Worm (Caenorhabditis elegans): ENCODE results near the gene C34F11.2.

C34F11.2 gene

DNA sequence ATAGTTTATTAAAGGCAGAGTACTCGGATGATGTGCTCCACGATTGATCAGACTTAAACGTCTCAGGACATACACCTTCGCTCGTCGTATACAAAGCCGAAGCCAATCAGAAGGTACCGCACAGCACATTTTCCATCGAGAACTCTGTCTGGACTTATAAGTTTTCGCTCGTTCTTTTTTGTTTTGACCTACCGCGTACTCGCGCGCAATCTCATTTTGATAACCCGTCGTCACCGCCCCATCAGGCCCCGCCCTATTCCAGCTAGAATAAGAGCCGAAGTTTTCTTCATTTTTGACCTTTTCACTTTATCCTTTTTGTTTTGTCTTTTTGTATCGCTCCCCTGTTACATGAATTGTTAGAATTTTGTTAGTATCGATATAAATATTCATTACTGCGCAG lies 17.5 kb downstream of the C34F11.2 start, which contains the start of gene EGAP2.2:
Gene EGAP2.2, plus strand, starts transcription at position 301 of the 400 bp plus-strand sequence.
- no peak for TF ChIP-seq hlh-15 (tag; optimal IDR thresholded peaks at IDR 0.05)
- TF ChIP-seq ceh-31 (tag; optimal IDR thresholded peaks at IDR 0.05): no peak
- TF ChIP-seq nfya-1 (tag; optimal IDR thresholded peaks at IDR 0.05): no peak
- no peak for TF ChIP-seq ceh-45 (GFP tag; IDR thresholded peaks at IDR 0.05)
- no peak for TF ChIP-seq C08G9.2 (tag; optimal IDR thresholded peaks at IDR 0.05)
- TF ChIP-seq ceh-48 (tag; optimal IDR thresholded peaks at IDR 0.05): no peak
- no peak for TF ChIP-seq syd-9 (tag; optimal IDR thresholded peaks at IDR 0.05)

DNA sequence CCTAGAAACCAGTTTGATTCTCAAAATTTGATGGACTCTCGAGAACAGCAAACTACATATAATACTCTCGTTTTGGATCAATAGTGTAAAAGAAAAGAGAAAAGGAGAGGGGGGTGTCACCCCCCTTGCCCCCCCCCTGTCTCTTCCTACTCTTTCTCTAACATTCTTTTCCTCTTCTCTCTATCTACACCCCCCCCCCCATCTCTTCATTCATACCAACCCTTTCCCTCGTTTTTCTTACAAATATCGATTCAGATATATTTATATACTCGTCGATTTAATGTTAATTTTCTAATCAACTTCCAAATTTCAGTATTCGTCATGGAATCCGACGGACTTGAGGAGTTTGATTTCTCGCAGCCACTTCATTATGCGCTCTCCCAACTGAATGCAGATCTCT lies 19.0 kb downstream of the C34F11.2 start, which contains the start of gene EGAP2.1:
Gene EGAP2.1, plus strand, starts transcription at position 301 of the 400 bp plus-strand sequence.
- no peak for TF ChIP-seq ahr-1 (tag; optimal IDR thresholded peaks at IDR 0.05)
- no peak for TF ChIP-seq fkh-6 (tag; optimal IDR thresholded peaks at IDR 0.05)
- no peak for TF ChIP-seq sox-2 (GFP tag; IDR thresholded peaks at IDR 0.05)
- no peak for TF ChIP-seq hlh-30 (tag; optimal IDR thresholded peaks at IDR 0.05; ENCODE audit: insufficient read depth)
- TF ChIP-seq ceh-24 (tag; optimal IDR thresholded peaks at IDR 0.05): no peak
- no peak for TF ChIP-seq K09A11.1 (tag; optimal IDR thresholded peaks at IDR 0.05; ENCODE audit: insufficient read depth)
- TF ChIP-seq pax-1 (tag; optimal IDR thresholded peaks at IDR 0.05): no peak
- TF ChIP-seq che-1 (tag; optimal IDR thresholded peaks at IDR 0.05): no peak
- TF ChIP-seq madf-2 (tag; optimal IDR thresholded peaks at IDR 0.05): no peak
- TF ChIP-seq ceh-14 (tag; optimal IDR thresholded peaks at IDR 0.05): no peak
- no peak for TF ChIP-seq Y22D7AL.16 (tag; optimal IDR thresholded peaks at IDR 0.05)
- TF ChIP-seq lim-6 (tag; optimal IDR thresholded peaks at IDR 0.05): no peak
- TF ChIP-seq hlh-15 (tag; optimal IDR thresholded peaks at IDR 0.05): no peak
- no peak for TF ChIP-seq ceh-48 (tag; optimal IDR thresholded peaks at IDR 0.05)
- no peak for TF ChIP-seq lin-11 (tag; optimal IDR thresholded peaks at IDR 0.05)
- TF ChIP-seq rnt-1 (tag; optimal IDR thresholded peaks at IDR 0.05): no peak
- no peak for TF ChIP-seq ceh-45 (GFP tag; IDR thresholded peaks at IDR 0.05)
- no peak for TF ChIP-seq fkh-10 (GFP tag; optimal IDR thresholded peaks at IDR 0.05)
- no peak for TF ChIP-seq eyg-1 (tag; optimal IDR thresholded peaks at IDR 0.05)
- no peak for TF ChIP-seq pha-2 (tag; optimal IDR thresholded peaks at IDR 0.05)

DNA sequence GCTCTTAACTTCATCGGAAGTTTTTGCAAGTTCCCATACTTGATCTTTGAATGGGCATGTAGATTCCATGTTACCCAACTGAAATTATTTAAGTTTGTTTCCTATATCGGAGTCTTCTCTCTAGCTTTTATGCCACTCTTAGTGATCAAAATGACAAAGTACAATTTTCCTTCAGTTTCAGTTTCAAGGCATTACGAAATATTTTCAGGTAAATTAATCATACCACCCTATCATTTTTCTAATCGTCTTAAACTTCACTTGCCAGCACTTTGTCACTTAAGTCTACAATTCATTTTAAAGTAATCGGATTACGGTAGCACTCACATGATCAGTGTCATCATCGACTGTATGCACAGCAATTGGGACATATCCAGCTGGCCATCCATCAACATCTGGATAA lies 22.7 kb downstream of the C34F11.2 start:
- TF ChIP-seq K02D7.2 (tag; optimal IDR thresholded peaks at IDR 0.05) (no peak), odd-2 (tag; optimal IDR thresholded peaks at IDR 0.05) (no peak), rnt-1 (tag; optimal IDR thresholded peaks at IDR 0.05) (no peak), ttx-3 (tag; optimal IDR thresholded peaks at IDR 0.05) (no peak), ceh-48 (tag; optimal IDR thresholded peaks at IDR 0.05) (no peak), pat-9 (tag; optimal IDR thresholded peaks at IDR 0.05) (no peak), ceh-31 (tag; optimal IDR thresholded peaks at IDR 0.05) (no peak), hlh-6 (tag; optimal IDR thresholded peaks at IDR 0.05) (no peak)

DNA sequence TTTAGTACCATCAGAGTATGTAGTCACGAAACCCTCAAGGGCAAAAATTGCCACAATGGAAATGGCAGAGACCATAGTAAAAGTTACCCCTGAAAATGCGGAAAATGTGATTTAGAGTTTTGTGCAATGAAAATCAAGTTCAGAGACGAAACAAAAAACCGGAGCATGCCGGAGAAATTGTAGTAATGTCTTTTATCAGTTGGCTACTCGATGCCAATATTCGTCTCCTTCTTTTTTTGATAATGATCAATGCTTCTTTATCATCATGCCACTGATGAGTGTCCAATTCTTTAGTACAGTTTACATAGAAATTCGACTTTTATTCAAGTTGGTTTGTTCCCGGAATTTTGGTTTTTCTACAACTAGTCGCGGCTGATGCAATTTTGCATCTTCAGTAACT lies 23.7 kb downstream of the C34F11.2 start, which contains the start of gene pho-1:
Gene pho-1, minus strand, starts transcription at position 89 of the 400 bp plus-strand sequence.
- TF ChIP-seq ceh-19 (GFP tag; optimal IDR thresholded peaks at IDR 0.05) (no peak), unc-3 (GFP tag; conservative IDR thresholded peaks at IDR 0.05) (no peak), unc-3 (tag; optimal IDR thresholded peaks at IDR 0.05) (no peak), ref-2 (tag; optimal IDR thresholded peaks at IDR 0.05) (no peak)

DNA sequence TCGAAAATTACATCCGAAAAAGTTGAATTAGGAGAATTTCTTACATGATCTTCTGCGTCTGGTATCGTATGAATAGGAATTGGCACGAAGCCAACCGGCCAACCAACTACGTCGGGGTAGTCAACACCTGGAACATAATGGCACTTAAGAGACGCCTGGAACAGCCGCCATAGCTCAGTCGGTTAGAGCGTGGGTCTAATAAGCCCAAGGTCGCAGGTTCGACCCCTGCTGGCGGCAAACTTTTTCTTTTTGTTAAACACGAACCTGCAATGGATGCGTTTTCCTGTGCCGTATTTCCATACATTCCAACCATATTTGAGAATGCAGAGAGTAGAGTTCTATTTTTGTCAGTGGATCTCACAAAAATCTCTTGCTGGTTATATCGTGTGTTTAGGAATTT lies 25.6 kb downstream of the C34F11.2 start:
- no peak for TF ChIP-seq ceh-30 (tag; optimal IDR thresholded peaks at IDR 0.05)
- no peak for TF ChIP-seq pha-2 (tag; optimal IDR thresholded peaks at IDR 0.05)
- TF ChIP-seq Y22D7AL.16 (tag; optimal IDR thresholded peaks at IDR 0.05): no peak
- TF ChIP-seq syd-9 (tag; optimal IDR thresholded peaks at IDR 0.05): no peak
- TF ChIP-seq unc-55 (GFP tag; optimal IDR thresholded peaks at IDR 0.05): no peak

All from whole organism, late embryonic.